Worm (Caenorhabditis elegans) whole organism, L2 larva: ENCODE measurements around the gene C31B8.16.

Experiments used
- F13H6.1 ChIP-seq: sonication (generic microtip); optimal IDR thresholded peaks from 2 replicates; lab custom pipeline; 2016; ENCODE audit warnings: missing genetic modification characterization, missing compliant biosample characterization
- ZK546.5 ChIP-seq: sonication (generic microtip); optimal IDR thresholded peaks from 2 replicates; lab custom pipeline; 2017; ENCODE audit warnings: missing biosample characterization, missing genetic modification characterization
- aly-2 ChIP-seq: fragments of 150-350 bp; optimal IDR thresholded peaks from 2 replicates; lab custom pipeline; 2014; ENCODE audit warnings: missing biosample characterization, missing genetic modification characterization
- ama-1 ChIP-seq: fragments of 150-350 bp; optimal IDR thresholded peaks from 2 replicates; lab custom pipeline; 2018; ENCODE audit warnings: inconsistent platforms
- blmp-1 ChIP-seq: sonication (generic microtip); optimal IDR thresholded peaks from 2 replicates; lab custom pipeline; 2017; ENCODE audit warnings: missing genetic modification characterization, mild to moderate bottlenecking, missing compliant biosample characterization, antibody characterized with exemption, moderate library complexity; ENCODE audit not compliant: insufficient read depth
- ceh-16 ChIP-seq: fragments of 150-350 bp; optimal IDR thresholded peaks from 2 replicates; lab custom pipeline; 2014; ENCODE audit warnings: missing biosample characterization, missing genetic modification characterization
- ceh-82 ChIP-seq: fragments of 150-350 bp; optimal IDR thresholded peaks from 2 replicates; lab custom pipeline; 2014; ENCODE audit warnings: missing biosample characterization, missing genetic modification characterization
- crh-2 ChIP-seq: sonication (generic microtip); optimal IDR thresholded peaks from 2 replicates; lab custom pipeline; 2017; ENCODE audit warnings: missing biosample characterization, missing genetic modification characterization
- egl-27 ChIP-seq: sonication (generic microtip); optimal IDR thresholded peaks from 3 replicates; lab custom pipeline; 2017; ENCODE audit warnings: missing biosample characterization, missing genetic modification reagents, missing genetic modification characterization
- elt-3 ChIP-seq: sonication (generic microtip); optimal IDR thresholded peaks from 2 replicates; lab custom pipeline; 2017; ENCODE audit warnings: missing biosample characterization, missing genetic modification characterization
- fos-1 ChIP-seq: fragments of 150-350 bp; optimal IDR thresholded peaks from 2 replicates; lab custom pipeline; 2014; ENCODE audit warnings: missing biosample characterization, missing genetic modification characterization
- lin-13 ChIP-seq: fragments of 150-350 bp; optimal IDR thresholded peaks from 2 replicates; lab custom pipeline; 2014; ENCODE audit warnings: missing biosample characterization, missing genetic modification reagents, missing genetic modification characterization
- lin-39 ChIP-seq: fragments of 150-350 bp; optimal IDR thresholded peaks from 2 replicates; lab custom pipeline; 2014; ENCODE audit warnings: missing biosample characterization, missing genetic modification reagents, missing genetic modification characterization
- mab-5 ChIP-seq: fragments of 150-350 bp; optimal IDR thresholded peaks from 2 replicates; lab custom pipeline; 2014; ENCODE audit warnings: missing biosample characterization, missing genetic modification characterization
- nhr-11 ChIP-seq: fragments of 150-350 bp; optimal IDR thresholded peaks from 2 replicates; lab custom pipeline; 2014; ENCODE audit warnings: missing biosample characterization, missing genetic modification characterization
- nhr-12 ChIP-seq: fragments of 150-350 bp; optimal IDR thresholded peaks from 2 replicates; lab custom pipeline; 2014; ENCODE audit warnings: missing biosample characterization, missing genetic modification characterization
- nhr-129 ChIP-seq: fragments of 150-350 bp; optimal IDR thresholded peaks from 2 replicates; lab custom pipeline; 2014; ENCODE audit warnings: missing biosample characterization, missing genetic modification characterization
- nhr-21 ChIP-seq: fragments of 150-350 bp; optimal IDR thresholded peaks from 2 replicates; lab custom pipeline; 2014; ENCODE audit warnings: missing biosample characterization, missing genetic modification characterization
- nhr-23 ChIP-seq: fragments of 150-350 bp; optimal IDR thresholded peaks from 2 replicates; lab custom pipeline; 2014; ENCODE audit warnings: missing biosample characterization, missing genetic modification reagents, missing genetic modification characterization
- nhr-6 ChIP-seq: fragments of 150-350 bp; optimal IDR thresholded peaks from 2 replicates; lab custom pipeline; 2014; ENCODE audit warnings: missing biosample characterization, missing genetic modification characterization
- nhr-77 ChIP-seq: fragments of 150-350 bp; optimal IDR thresholded peaks from 2 replicates; lab custom pipeline; 2014; ENCODE audit warnings: missing biosample characterization, missing genetic modification characterization
- peb-1 ChIP-seq: fragments of 150-350 bp; optimal IDR thresholded peaks from 2 replicates; lab custom pipeline; 2014; ENCODE audit warnings: missing biosample characterization, missing genetic modification characterization
- sem-4 ChIP-seq: fragments of 150-350 bp; optimal IDR thresholded peaks from 2 replicates; lab custom pipeline; 2014; ENCODE audit warnings: missing biosample characterization, missing genetic modification reagents, missing genetic modification characterization
- skn-1 ChIP-seq: sonication (generic microtip); optimal IDR thresholded peaks from 2 replicates; lab custom pipeline; 2017; ENCODE audit warnings: missing biosample characterization, missing genetic modification characterization
- sma-3 ChIP-seq: sonication (generic microtip); optimal IDR thresholded peaks from 2 replicates; lab custom pipeline; 2016; ENCODE audit warnings: missing genetic modification reagents, missing genetic modification characterization, missing compliant biosample characterization
- sma-9 ChIP-seq, 2 experiments: fragments of 150-350 bp in 1 of 2; sonication (generic microtip) in 1 of 2; optimal IDR thresholded peaks; 2 replicates each; lab custom pipeline; 2014 to 2016; ENCODE audit warnings: missing genetic modification characterization in 2 of 2, mild to moderate bottlenecking in 1 of 2, missing biosample characterization in 1 of 2, missing compliant biosample characterization in 1 of 2, missing genetic modification reagents in 1 of 2, moderate library complexity in 1 of 2
- snpc-4 ChIP-seq: fragments of 150-350 bp; optimal IDR thresholded peaks from 2 replicates; lab custom pipeline; 2014; ENCODE audit warnings: missing biosample characterization, missing genetic modification characterization
- unc-39 ChIP-seq: fragments of 150-350 bp; optimal IDR thresholded peaks from 2 replicates; lab custom pipeline; 2014; ENCODE audit warnings: missing biosample characterization, missing genetic modification characterization
- unc-55 ChIP-seq: fragments of 150-350 bp; sonication (generic microtip); optimal IDR thresholded peaks from 3 replicates; lab custom pipeline; 2014; ENCODE audit warnings: missing biosample characterization, missing genetic modification reagents, missing genetic modification characterization
- unc-62 ChIP-seq: fragments of 150-350 bp; optimal IDR thresholded peaks from 2 replicates; lab custom pipeline; 2014; ENCODE audit warnings: missing biosample characterization, missing genetic modification reagents, missing genetic modification characterization
- zag-1 ChIP-seq: fragments of 150-350 bp; optimal IDR thresholded peaks from 2 replicates; lab custom pipeline; 2014; ENCODE audit warnings: missing biosample characterization, missing genetic modification characterization
- ztf-1 ChIP-seq: fragments of 200-800 bp; sonication (Bioruptor generic); conservative IDR thresholded peaks from 2 replicates; pipeline ENCODE4 v1.3.6; 2022; ENCODE audit warnings: missing genetic modification characterization, missing compliant biosample characterization

Gene C31B8.16

DNA sequence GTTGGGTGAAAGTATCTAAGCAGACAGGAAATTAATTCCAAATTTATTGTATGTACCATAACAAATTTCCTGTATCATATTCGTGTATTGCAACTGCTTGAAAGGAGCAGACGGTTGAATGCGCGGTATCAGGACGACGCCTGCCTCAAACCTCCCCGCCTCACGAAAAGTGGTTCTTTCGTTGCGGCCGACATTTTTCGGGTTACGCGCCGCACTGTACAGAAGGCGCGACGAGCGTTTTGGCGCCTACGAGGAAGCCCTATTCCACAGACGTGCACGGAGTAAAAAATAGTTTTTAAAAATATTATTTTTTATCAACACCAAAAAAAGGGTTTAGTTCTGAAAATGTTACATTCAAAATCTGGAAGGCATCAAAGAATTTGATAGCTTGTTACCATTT, 9.7 kb upstream of the C31B8.16 start:
- TF ChIP-seq peb-1: no peak
- no peak for TF ChIP-seq unc-39 (tag; lab: Kevin White, UChicago)
- no peak for TF ChIP-seq fos-1 (tag; lab: Kevin White, UChicago)
- TF ChIP-seq blmp-1 (tag; lab: Kevin White, UChicago): no peak

DNA sequence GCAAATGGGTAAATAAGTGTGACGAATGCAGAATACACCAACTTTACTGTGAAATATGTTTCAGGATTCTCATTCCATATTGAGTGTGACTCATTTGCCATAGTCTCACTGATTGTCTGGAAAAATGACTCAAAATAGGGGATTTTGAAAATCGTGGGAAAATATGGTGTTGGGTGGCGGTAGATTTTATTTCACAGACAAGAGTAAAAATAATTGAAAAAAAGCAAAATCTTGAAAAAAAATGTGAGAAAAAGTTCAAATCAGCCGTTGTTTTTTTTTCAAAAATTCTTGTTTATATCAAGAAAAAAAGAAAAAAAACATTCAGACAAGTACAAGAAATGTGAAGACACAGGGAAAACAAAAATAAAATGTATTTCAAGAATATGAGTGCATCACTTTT, 7.3 kb upstream of the C31B8.16 start, which contains the start of gene srh-38:
Gene srh-38, minus strand, starts transcription at position 101 of the 400 bp plus-strand sequence.
- no peak for TF ChIP-seq aly-2 (tag; lab: Kevin White, UChicago)
- no peak for TF ChIP-seq nhr-6 (tag; lab: Kevin White, UChicago)
- no peak for TF ChIP-seq ztf-1 (GFP tag; lab: Robert Waterston, UW)
- TF ChIP-seq ZK546.5: no peak
- TF ChIP-seq nhr-11 (tag; lab: Kevin White, UChicago): no peak
- no peak for TF ChIP-seq unc-55 (GFP tag; lab: Kevin White, UChicago)
- no peak for TF ChIP-seq F13H6.1 (tag; lab: Kevin White, UChicago)
- no peak for TF ChIP-seq crh-2 (tag; lab: Kevin White, UChicago)
- TF ChIP-seq lin-13 (GFP tag; lab: Kevin White, UChicago): no peak
- TF ChIP-seq lin-39 (tag; lab: Kevin White, UChicago): no peak
- TF ChIP-seq ceh-82 (tag; lab: Kevin White, UChicago): no peak
- TF ChIP-seq skn-1: no peak
- TF ChIP-seq unc-62 (GFP tag; lab: Kevin White, UChicago): no peak
- TF ChIP-seq zag-1 (tag; lab: Kevin White, UChicago): no peak
- TF ChIP-seq nhr-23: no peak
- no peak for TF ChIP-seq nhr-12 (tag; lab: Kevin White, UChicago)
- no peak for TF ChIP-seq sma-9 (GFP tag; optimal IDR thresholded peaks at IDR 0.05; lab: Kevin White, UChicago)
- TF ChIP-seq sma-9 (tag; optimal IDR thresholded peaks at IDR 0.05; lab: Kevin White, UChicago): no peak
- no peak for TF ChIP-seq sma-3 (GFP tag; lab: Kevin White, UChicago)
- TF ChIP-seq, all 48 proteins: peak for 0

DNA sequence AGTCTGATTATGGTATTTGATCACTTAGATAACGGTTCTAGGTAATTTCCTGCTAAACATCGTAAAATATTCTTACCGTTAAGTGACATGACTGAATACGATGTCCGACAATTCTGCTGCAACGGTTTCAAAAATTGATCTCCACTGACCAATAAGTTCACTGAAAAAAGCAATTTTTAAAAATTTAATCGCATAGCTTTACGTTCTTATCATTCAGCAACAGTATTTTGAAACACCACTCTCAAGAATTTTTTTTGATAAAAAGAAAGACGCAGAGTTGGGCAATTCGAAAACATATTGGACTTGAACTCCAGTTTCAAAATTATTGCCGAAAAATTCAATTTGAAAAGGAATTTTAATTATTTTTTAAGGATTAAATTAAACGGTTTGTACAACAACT, 2.3 kb upstream of the C31B8.16 start, which contains the start of gene C31B8.12:
Gene C31B8.12, minus strand, starts transcription at position 101 of the 400 bp plus-strand sequence.
- TF ChIP-seq sem-4 (tag; lab: Kevin White, UChicago): no peak
- TF ChIP-seq, all 48 proteins: peak for 0

DNA sequence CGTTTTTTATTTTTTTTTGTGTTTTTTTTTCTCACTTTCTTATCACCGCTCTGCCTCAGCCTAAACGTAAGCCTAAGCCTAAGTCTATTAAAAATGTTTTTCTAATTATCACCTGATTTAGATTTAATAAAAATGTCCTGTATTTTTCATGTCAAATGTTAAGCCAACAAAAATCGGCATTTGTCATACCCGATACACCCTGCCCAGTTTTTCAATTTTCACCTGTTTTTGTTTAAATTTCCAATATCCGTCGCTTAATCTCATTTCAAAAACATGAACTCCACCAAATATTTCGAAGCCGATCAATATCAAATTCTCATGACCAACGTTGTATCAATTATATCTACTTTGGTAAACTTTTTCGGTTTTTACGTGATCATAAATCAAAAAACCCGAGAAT, 1.4 kb downstream of the C31B8.16 start, which contains the start of gene C31B8.1:
Gene C31B8.1, plus strand, starts transcription at position 301 of the 400 bp plus-strand sequence.
- TF ChIP-seq aly-2 (tag; lab: Kevin White, UChicago): no peak
- no peak for TF ChIP-seq elt-3 (tag; lab: Kevin White, UChicago)
- TF ChIP-seq mab-5 (tag; lab: Kevin White, UChicago): no peak
- TF ChIP-seq nhr-23: no peak
- no peak for TF ChIP-seq nhr-77 (tag; lab: Kevin White, UChicago)
- TF ChIP-seq nhr-129: no peak
- TF ChIP-seq peb-1: no peak
- no peak for TF ChIP-seq nhr-21 (tag; lab: Kevin White, UChicago)
- TF ChIP-seq sem-4 (tag; lab: Kevin White, UChicago): no peak
- no peak for TF ChIP-seq fos-1 (tag; lab: Kevin White, UChicago)
- TF ChIP-seq ceh-16 (tag; lab: Kevin White, UChicago): no peak
- no peak for TF ChIP-seq unc-55 (GFP tag; lab: Kevin White, UChicago)
- TF ChIP-seq ztf-1 (GFP tag; lab: Robert Waterston, UW): no peak

DNA sequence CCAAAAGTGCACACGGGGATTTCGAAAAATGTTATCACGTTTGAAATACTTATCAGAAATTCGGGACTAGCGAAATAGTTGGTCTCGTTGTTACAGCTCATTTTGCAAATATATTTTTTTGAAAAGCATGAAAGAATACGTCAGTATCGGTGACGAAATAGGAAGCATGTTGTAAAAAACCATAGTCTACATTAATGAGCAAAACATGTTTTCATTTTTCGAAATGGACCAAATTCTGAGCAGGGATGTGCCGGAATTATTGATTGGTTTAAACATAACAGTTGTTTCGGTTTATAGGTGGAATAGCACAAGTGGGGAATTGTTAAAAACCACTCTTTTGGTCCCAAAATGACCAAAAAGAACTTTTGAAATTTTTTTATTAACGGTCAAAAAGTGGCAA, 4.2 kb downstream of the C31B8.16 start, which contains the start of gene srh-247:
Gene srh-247, minus strand, starts transcription at position 101 of the 400 bp plus-strand sequence.
- TF ChIP-seq ama-1 (no peak), sma-9 (GFP tag; optimal IDR thresholded peaks at IDR 0.05; lab: Kevin White, UChicago) (no peak), sma-9 (tag; optimal IDR thresholded peaks at IDR 0.05; lab: Kevin White, UChicago) (no peak), nhr-77 (tag; lab: Kevin White, UChicago) (no peak), nhr-129 (no peak), skn-1 (no peak), elt-3 (tag; lab: Kevin White, UChicago) (no peak), lin-13 (GFP tag; lab: Kevin White, UChicago) (no peak), egl-27 (tag; lab: Kevin White, UChicago) (no peak), snpc-4 (no peak)
